Fruit fly (Drosophila melanogaster) whole organism, embryonic: ENCODE data around the gene Ifrd1.

ENCODE experiments used
- Abd-B ChIP-seq: fragments of 200-800 bp; sonication (Bioruptor generic); optimal IDR thresholded peaks from 2 replicates; lab custom pipeline; 2018; ENCODE audit warnings: missing biosample characterization, mild to moderate bottlenecking, missing genetic modification characterization, moderate library complexity
- CG11504 ChIP-seq: fragments of 200-800 bp; sonication (Bioruptor generic); optimal IDR thresholded peaks from 3 replicates; lab custom pipeline; 2019; ENCODE audit warnings: missing biosample characterization, mild to moderate bottlenecking, missing genetic modification characterization, moderate library complexity
- CG12299 ChIP-seq: fragments of 200-800 bp; sonication (Bioruptor generic); optimal IDR thresholded peaks from 2 replicates; lab custom pipeline; 2018; ENCODE audit warnings: missing biosample characterization, mild to moderate bottlenecking, missing genetic modification characterization
- CG12659 ChIP-seq: fragments of 200-800 bp; sonication (Bioruptor generic); optimal IDR thresholded peaks from 3 replicates; lab custom pipeline; 2017; ENCODE audit warnings: mild to moderate bottlenecking, missing biosample characterization, missing genetic modification reagents, missing genetic modification characterization
- CG18011 ChIP-seq: fragments of 200-800 bp; sonication (Bioruptor generic); optimal IDR thresholded peaks from 2 replicates; lab custom pipeline; 2017; ENCODE audit warnings: missing biosample characterization, missing genetic modification characterization, mild to moderate bottlenecking, moderate library complexity, missing genotype
- CG3065 ChIP-seq: fragments of 200-800 bp; sonication (Bioruptor generic); optimal IDR thresholded peaks from 2 replicates; lab custom pipeline; 2016; ENCODE audit warnings: missing biosample characterization, missing genetic modification characterization
- CG32532 ChIP-seq: fragments of 200-800 bp; sonication (Bioruptor generic); IDR thresholded peaks from 2 replicates; pipeline ENCODE4 v1.3.6; 2022; ENCODE audit warnings: missing biosample characterization, missing genetic modification characterization
- CG43689 ChIP-seq: fragments of 200-800 bp; sonication (Bioruptor generic); IDR thresholded peaks from 2 replicates; pipeline ENCODE4 v1.3.6; 2022; ENCODE audit warnings: missing biosample characterization, missing genetic modification characterization
- CG4707 ChIP-seq: fragments of 200-800 bp; sonication (Bioruptor generic); optimal IDR thresholded peaks from 2 replicates; lab custom pipeline; 2018; ENCODE audit warnings: missing biosample characterization, mild to moderate bottlenecking, missing genetic modification characterization, moderate library complexity
- CG4730 ChIP-seq: fragments of 200-800 bp; sonication (Bioruptor generic); IDR thresholded peaks from 2 replicates; pipeline ENCODE4 v1.3.6; 2022; ENCODE audit warnings: missing biosample characterization, missing genetic modification characterization
- CG7745 ChIP-seq: fragments of 200-800 bp; sonication (Bioruptor generic); optimal IDR thresholded peaks from 2 replicates; lab custom pipeline; 2018; ENCODE audit warnings: missing biosample characterization, mild to moderate bottlenecking, missing genetic modification characterization, moderate library complexity
- Chrac-16 ChIP-seq: fragments of 200-800 bp; sonication (Bioruptor generic); optimal IDR thresholded peaks from 3 replicates; lab custom pipeline; 2016; ENCODE audit warnings: missing biosample characterization, missing genetic modification characterization
- CkIIα-i1 ChIP-seq: fragments of 200-800 bp; sonication (Bioruptor generic); IDR thresholded peaks from 2 replicates; pipeline ENCODE4 v1.3.6; 2022; ENCODE audit warnings: missing biosample characterization, missing genetic modification characterization
- D19A ChIP-seq: fragments of 200-800 bp; optimal IDR thresholded peaks from 3 replicates; lab custom pipeline; 2019; ENCODE audit warnings: missing biosample characterization, mild to moderate bottlenecking, missing genetic modification characterization, moderate library complexity
- Dad ChIP-seq: fragments of 200-800 bp; sonication (Bioruptor generic); optimal IDR thresholded peaks from 3 replicates; lab custom pipeline; 2016; ENCODE audit warnings: missing biosample characterization, missing genetic modification characterization
- Drgx ChIP-seq: fragments of 200-800 bp; sonication (Bioruptor generic); IDR thresholded peaks from 2 replicates; pipeline ENCODE4 v1.3.6; 2022; ENCODE audit warnings: missing biosample characterization, missing genetic modification characterization
- HLH4C ChIP-seq: fragments of 200-800 bp; sonication (Bioruptor generic); IDR thresholded peaks from 3 replicates; pipeline ENCODE4 v1.3.6; 2022; ENCODE audit warnings: missing biosample characterization, missing genetic modification characterization; ENCODE audit not compliant: partially characterized antibody
- Hand ChIP-seq: fragments of 200-800 bp; sonication (Bioruptor generic); optimal IDR thresholded peaks from 2 replicates; lab custom pipeline; 2017; ENCODE audit warnings: mild to moderate bottlenecking, missing biosample characterization, missing genetic modification reagents, missing genetic modification characterization
- Hr39 ChIP-seq: fragments of >200 bp; optimal IDR thresholded peaks from 2 replicates; lab custom pipeline; 2017
- Hsf ChIP-seq: fragments of 200-800 bp; sonication (Bioruptor generic); optimal IDR thresholded peaks from 3 replicates; lab custom pipeline; 2016; ENCODE audit warnings: missing biosample characterization, missing genetic modification characterization
- Mrtf ChIP-seq: fragments of 200-800 bp; sonication (Bioruptor generic); IDR thresholded peaks from 3 replicates; pipeline ENCODE4 v1.3.6; 2022; ENCODE audit warnings: missing biosample characterization, missing genetic modification characterization
- Myb ChIP-seq: fragments of 200-800 bp; sonication (Bioruptor generic); optimal IDR thresholded peaks from 2 replicates; lab custom pipeline; 2016; ENCODE audit warnings: missing biosample characterization, missing genetic modification characterization
- NK7.1 ChIP-seq: fragments of 200-800 bp; sonication (Bioruptor generic); optimal IDR thresholded peaks from 3 replicates; lab custom pipeline; 2016; ENCODE audit warnings: missing biosample characterization, missing genetic modification characterization
- Optix ChIP-seq: fragments of 200-800 bp; sonication (Bioruptor generic); IDR thresholded peaks from 3 replicates; pipeline ENCODE4 v1.3.6; 2022; ENCODE audit warnings: missing biosample characterization, missing genetic modification characterization
- Pdp1 ChIP-seq, 2 experiments: fragments of 200-800 bp; sonication (Bioruptor generic); optimal IDR thresholded peaks; 3 replicates each; lab custom pipeline; 2016; ENCODE audit warnings: missing biosample characterization in 2 of 2, missing genetic modification characterization in 2 of 2, mild to moderate bottlenecking in 1 of 2, moderate library complexity in 1 of 2
- Scr ChIP-seq: fragments of 200-800 bp; sonication (Bioruptor generic); IDR thresholded peaks from 2 replicates; pipeline ENCODE4 v1.3.6; 2022; ENCODE audit warnings: missing biosample characterization, missing genetic modification characterization; ENCODE audit not compliant: partially characterized antibody
- Taf1 ChIP-seq: fragments of 200-800 bp; sonication (Bioruptor generic); IDR thresholded peaks from 2 replicates; pipeline ENCODE4 v1.3.6; 2022; ENCODE audit warnings: missing biosample characterization, missing genetic modification characterization
- abd-A ChIP-seq: fragments of 200-800 bp; sonication (Bioruptor generic); optimal IDR thresholded peaks from 3 replicates; lab custom pipeline; 2019; ENCODE audit warnings: missing biosample characterization, mild to moderate bottlenecking, missing genetic modification characterization, moderate library complexity
- az2 ChIP-seq: fragments of 200-800 bp; sonication (Bioruptor generic); optimal IDR thresholded peaks from 3 replicates; lab custom pipeline; 2016; ENCODE audit warnings: missing biosample characterization, missing genetic modification characterization
- caup ChIP-seq: fragments of 200-800 bp; sonication (Bioruptor generic); optimal IDR thresholded peaks from 3 replicates; lab custom pipeline; 2017; ENCODE audit warnings: missing biosample characterization, mild to moderate bottlenecking, missing genetic modification characterization, moderate library complexity; ENCODE audit not compliant: severe bottlenecking
- crc ChIP-seq: fragments of 200-800 bp; sonication (Bioruptor generic); optimal IDR thresholded peaks from 2 replicates; lab custom pipeline; 2016; ENCODE audit warnings: missing biosample characterization, missing genetic modification characterization
- crol ChIP-seq: fragments of 200-800 bp; sonication (Bioruptor generic); IDR thresholded peaks from 2 replicates; pipeline ENCODE4 v1.3.6; 2022; ENCODE audit warnings: missing biosample characterization, missing genetic modification characterization
- dm ChIP-seq: fragments of 200-800 bp; sonication (Bioruptor generic); optimal IDR thresholded peaks from 3 replicates; lab custom pipeline; 2016; ENCODE audit warnings: missing biosample characterization, missing genetic modification characterization
- dmrt11E ChIP-seq: fragments of 200-800 bp; sonication (Bioruptor generic); optimal IDR thresholded peaks from 3 replicates; lab custom pipeline; 2018; ENCODE audit warnings: missing biosample characterization, mild to moderate bottlenecking, missing genetic modification characterization, moderate library complexity
- ems ChIP-seq: fragments of 200-800 bp; sonication (Bioruptor generic); optimal IDR thresholded peaks from 3 replicates; lab custom pipeline; 2016; ENCODE audit warnings: missing biosample characterization, missing genetic modification characterization
- eyg ChIP-seq: fragments of 200-800 bp; sonication (Bioruptor generic); optimal IDR thresholded peaks from 3 replicates; lab custom pipeline; 2016; ENCODE audit warnings: missing biosample characterization, missing genetic modification characterization
- fd3F ChIP-seq: fragments of 200-800 bp; sonication (Bioruptor generic); optimal IDR thresholded peaks from 2 replicates; lab custom pipeline; 2018; ENCODE audit warnings: missing biosample characterization, mild to moderate bottlenecking, missing genetic modification characterization, moderate library complexity
- grau ChIP-seq: fragments of 200-800 bp; optimal IDR thresholded peaks from 3 replicates; lab custom pipeline; 2019; ENCODE audit warnings: missing biosample characterization, mild to moderate bottlenecking, missing genetic modification characterization, moderate library complexity
- hkb ChIP-seq, 2 experiments: fragments of 200-800 bp in 1 of 2; fragments of >200 bp in 1 of 2; sonication (Bioruptor generic) in 1 of 2; IDR thresholded peaks in 1 of 2; optimal IDR thresholded peaks in 1 of 2; 2 replicates each; pipeline versions ENCODE4 v1.3.6 to Lab custom; 2017 to 2022; ENCODE audit warnings: missing biosample characterization in 1 of 2, missing genetic modification characterization in 1 of 2
- inv ChIP-seq: fragments of 200-800 bp; sonication (Bioruptor generic); IDR thresholded peaks from 2 replicates; pipeline ENCODE4 v1.3.6; 2022; ENCODE audit warnings: missing biosample characterization, missing genetic modification characterization; ENCODE audit not compliant: partially characterized antibody
- kah ChIP-seq: fragments of 200-800 bp; sonication (Bioruptor generic); optimal IDR thresholded peaks from 2 replicates; lab custom pipeline; 2018; ENCODE audit warnings: missing biosample characterization, mild to moderate bottlenecking, missing genetic modification characterization
- nerfin-1 ChIP-seq: fragments of 200-800 bp; sonication (Bioruptor generic); optimal IDR thresholded peaks from 3 replicates; lab custom pipeline; 2019; ENCODE audit warnings: missing biosample characterization, mild to moderate bottlenecking, missing genetic modification characterization, moderate library complexity
- pfk ChIP-seq: fragments of 200-800 bp; sonication (Bioruptor generic); optimal IDR thresholded peaks from 2 replicates; lab custom pipeline; 2018; ENCODE audit warnings: missing biosample characterization, mild to moderate bottlenecking, missing genetic modification characterization, moderate library complexity
- ro ChIP-seq: fragments of 200-800 bp; sonication (Bioruptor generic); IDR thresholded peaks from 2 replicates; pipeline ENCODE4 v1.3.6; 2022; ENCODE audit warnings: missing biosample characterization, missing genetic modification characterization
- toy ChIP-seq: fragments of 200-800 bp; sonication (Bioruptor generic); IDR thresholded peaks from 2 replicates; pipeline ENCODE4 v1.3.6; 2022; ENCODE audit warnings: missing biosample characterization, missing genetic modification characterization
- tup ChIP-seq: fragments of 200-800 bp; sonication (Bioruptor generic); optimal IDR thresholded peaks from 2 replicates; lab custom pipeline; 2016; ENCODE audit warnings: missing biosample characterization, mild to moderate bottlenecking, missing genetic modification characterization, moderate library complexity
- zen2 ChIP-seq: fragments of 200-800 bp; sonication (Bioruptor generic); IDR thresholded peaks from 3 replicates; pipeline ENCODE4 v1.3.6; 2022; ENCODE audit warnings: missing biosample characterization, missing genetic modification characterization; ENCODE audit not compliant: partially characterized antibody
- zf30C ChIP-seq: fragments of 200-800 bp; sonication (Bioruptor generic); optimal IDR thresholded peaks from 3 replicates; lab custom pipeline; 2018; ENCODE audit warnings: missing biosample characterization, mild to moderate bottlenecking, missing genetic modification characterization

The Ifrd1 gene

DNA sequence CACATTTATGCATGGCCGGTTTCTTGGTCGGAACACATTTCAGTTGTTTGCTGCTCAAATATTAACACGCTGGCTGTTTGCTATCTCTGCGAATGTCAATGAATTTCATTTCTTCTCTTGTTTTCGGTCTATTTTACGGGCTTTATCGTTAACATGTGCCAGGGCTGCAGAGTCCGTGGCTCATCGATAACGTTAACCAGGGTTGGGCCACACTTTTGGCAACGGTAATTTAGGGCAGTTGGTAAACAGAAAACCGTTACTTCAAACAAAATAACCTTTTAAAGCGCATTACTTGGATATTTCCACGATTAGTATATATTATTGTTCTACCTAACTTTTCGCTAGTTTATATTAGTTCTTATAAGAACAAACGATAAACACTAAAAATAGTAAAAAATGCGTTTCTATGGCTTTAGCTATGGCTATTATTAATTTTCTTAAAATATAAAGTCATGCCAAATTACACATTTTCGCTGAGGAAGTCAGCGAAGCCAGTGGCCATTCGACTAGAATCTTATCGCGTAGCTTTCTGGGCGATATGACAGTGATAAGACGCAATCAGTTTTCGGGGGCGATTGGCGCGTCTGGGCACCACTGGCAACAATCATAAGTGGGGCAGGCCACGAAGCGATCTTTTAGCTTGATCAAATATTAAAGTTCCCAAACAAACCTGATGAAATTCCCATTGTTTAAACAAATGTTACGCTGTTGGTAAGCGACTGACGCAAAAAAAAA is 8.8 kb upstream of the Ifrd1 start (continued):
- TF ChIP-seq Hsf (peak; percentile 49), hkb (optimal IDR thresholded peaks at IDR 0.05; lab: Kevin White, UChicago) (no peak), hkb (GFP tag; IDR thresholded peaks at IDR 0.05; lab: Robert Waterston, UW) (peak; percentile 47), CG7745 (no peak), caup (peak; percentile 26), Pdp1 (GFP tag; optimal IDR thresholded peaks at IDR 0.05; lab: Kevin White, UChicago) (peak in 1 of 2 experiments; percentile 33), CG12299 (tag; lab: Kevin White, UChicago) (peak; percentile 30), D19A (tag; lab: Kevin White, UChicago) (peak; percentile 48), Mrtf (0 out of 3 replicates have a peak, but pooled peaks have one; percentile 32), CG18011 (GFP tag; lab: Kevin White, UChicago) (no peak), kah (GFP tag; lab: Kevin White, UChicago) (no peak), Scr (GFP tag; lab: Robert Waterston, UW) (no peak), az2 (GFP tag; lab: Kevin White, UChicago) (peak; percentile 34), abd-A (tag; lab: Kevin White, UChicago) (peak; percentile 37), Hand (GFP tag; lab: Kevin White, UChicago) (no peak), CG43689 (no peak), fd3F (GFP tag; lab: Kevin White, UChicago) (peak; percentile 40), Dad (GFP tag; lab: Kevin White, UChicago) (no peak), Chrac-16 (GFP tag; lab: Kevin White, UChicago) (peak; percentile 16), Optix (GFP tag; lab: Robert Waterston, UW) (no peak), Abd-B (GFP tag; lab: Kevin White, UChicago) (peak; percentile 34), ro (GFP tag; lab: Robert Waterston, UW) (no peak), CG32532 (GFP tag; lab: Robert Waterston, UW) (peak; percentile 36; the same call in 1 of the 2 replicates), CG12659 (GFP tag; lab: Kevin White, UChicago) (peak; percentile 64), grau (tag; lab: Kevin White, UChicago) (peak; percentile 61), crc (GFP tag; lab: Kevin White, UChicago) (peak; percentile 8), tup (GFP tag; lab: Kevin White, UChicago) (peak; percentile 29), CG3065 (GFP tag; lab: Kevin White, UChicago) (no peak), CG11504 (peak; percentile 57), eyg (GFP tag; lab: Kevin White, UChicago) (no peak), NK7.1 (GFP tag; lab: Kevin White, UChicago) (no peak), dmrt11E (no peak), pfk (GFP tag; lab: Kevin White, UChicago) (peak; percentile 3), dm (GFP tag; lab: Kevin White, UChicago) (peak; percentile 44), Drgx (GFP tag; lab: Robert Waterston, UW) (peak; percentile 31; the same call in 1 of the 2 replicates), ems (GFP tag; lab: Kevin White, UChicago) (peak; percentile 28), CG4707 (GFP tag; lab: Kevin White, UChicago) (peak; percentile 23), toy (GFP tag; lab: Robert Waterston, UW) (no peak), zen2 (GFP tag; lab: Robert Waterston, UW) (no peak), Hr39 (lab: Kevin White, UChicago) (no peak), CkIIα-i1 (GFP tag; lab: Robert Waterston, UW) (no peak), inv (no peak), HLH4C (GFP tag; lab: Robert Waterston, UW) (no peak), zf30C (GFP tag; lab: Kevin White, UChicago) (no peak), crol (no peak), CG4730 (no peak), nerfin-1 (tag; lab: Kevin White, UChicago) (peak; percentile 2), Taf1 (no peak), Myb (GFP tag; lab: Kevin White, UChicago) (peak; percentile 91)
